Fruit fly (Drosophila melanogaster) whole organism, embryonic: ENCODE results near the gene Der-2.

Experiments
- Antp ChIP-seq: fragments of 200-800 bp; sonication (Bioruptor generic); optimal IDR thresholded peaks from 3 replicates; lab custom pipeline; 2016; ENCODE audit warnings: missing biosample characterization, missing genetic modification characterization
- Asciz ChIP-seq: fragments of 200-800 bp; sonication (Bioruptor generic); optimal IDR thresholded peaks from 2 replicates; lab custom pipeline; 2017; ENCODE audit warnings: missing biosample characterization, mild to moderate bottlenecking, missing genetic modification characterization, missing genetic modification reagents
- BEAF-32 ChIP-seq: fragments of 200-800 bp; sonication (Bioruptor generic); optimal IDR thresholded peaks from 3 replicates; lab custom pipeline; 2017; ENCODE audit warnings: missing biosample characterization, missing genetic modification characterization, mild to moderate bottlenecking, moderate library complexity, missing genetic modification reagents
- CG1024 ChIP-seq: fragments of 200-800 bp; sonication (Bioruptor generic); IDR thresholded peaks from 2 replicates; pipeline ENCODE4 v1.3.6; 2022; ENCODE audit warnings: missing biosample characterization, missing genetic modification characterization
- CG10565 ChIP-seq: fragments of 200-800 bp; sonication (Bioruptor generic); optimal IDR thresholded peaks from 3 replicates; lab custom pipeline; 2016; ENCODE audit warnings: missing biosample characterization, mild to moderate bottlenecking, missing genetic modification characterization
- CG10959 ChIP-seq: fragments of 200-800 bp; sonication (Bioruptor generic); IDR thresholded peaks from 2 replicates; pipeline ENCODE4 v1.3.6; 2022; ENCODE audit warnings: missing biosample characterization, missing genetic modification characterization
- CG11695 ChIP-seq: fragments of 200-800 bp; sonication (Bioruptor generic); IDR thresholded peaks from 3 replicates; pipeline ENCODE4 v1.3.6; 2022; ENCODE audit warnings: missing biosample characterization, missing genetic modification characterization
- CG12942 ChIP-seq: fragments of 200-800 bp; sonication (Bioruptor generic); optimal IDR thresholded peaks from 3 replicates; lab custom pipeline; 2016; ENCODE audit warnings: missing biosample characterization, missing genetic modification characterization
- CG13123 ChIP-seq: fragments of 200-800 bp; sonication (Bioruptor generic); optimal IDR thresholded peaks from 2 replicates; lab custom pipeline; 2016; ENCODE audit warnings: missing biosample characterization, missing genetic modification characterization
- CG14014 ChIP-seq: fragments of 200-800 bp; sonication (Bioruptor generic); IDR thresholded peaks from 2 replicates; pipeline ENCODE4 v1.3.6; 2022; ENCODE audit warnings: missing biosample characterization, missing genetic modification characterization
- CG14667 ChIP-seq: fragments of 200-800 bp; sonication (Bioruptor generic); IDR thresholded peaks from 2 replicates; pipeline ENCODE4 v1.3.6; 2022; ENCODE audit warnings: missing biosample characterization, missing genetic modification characterization
- CG16813 ChIP-seq: fragments of 200-800 bp; sonication (Bioruptor generic); IDR thresholded peaks from 3 replicates; pipeline ENCODE4 v1.3.6; 2022; ENCODE audit warnings: missing biosample characterization, missing genetic modification characterization; ENCODE audit not compliant: partially characterized antibody
- CG2889 ChIP-seq: fragments of 200-800 bp; sonication (Bioruptor generic); IDR thresholded peaks from 3 replicates; pipeline ENCODE4 v1.3.6; 2022; ENCODE audit warnings: missing biosample characterization, missing genetic modification characterization
- CG34422 ChIP-seq: fragments of 200-800 bp; sonication (Bioruptor generic); IDR thresholded peaks from 3 replicates; pipeline ENCODE4 v1.3.6; 2022; ENCODE audit warnings: missing biosample characterization, missing genetic modification characterization
- CG6813 ChIP-seq: fragments of 200-800 bp; sonication (Bioruptor generic); optimal IDR thresholded peaks from 2 replicates; lab custom pipeline; 2017; ENCODE audit warnings: missing biosample characterization, missing genetic modification characterization, mild to moderate bottlenecking, moderate library complexity, missing genetic modification reagents
- CG7928 ChIP-seq: fragments of 200-800 bp; sonication (Bioruptor generic); optimal IDR thresholded peaks from 2 replicates; lab custom pipeline; 2017; ENCODE audit warnings: missing biosample characterization, mild to moderate bottlenecking, missing genetic modification characterization
- CG8281 ChIP-seq: fragments of 200-800 bp; sonication (Bioruptor generic); optimal IDR thresholded peaks from 2 replicates; lab custom pipeline; 2018; ENCODE audit warnings: missing biosample characterization, mild to moderate bottlenecking, missing genetic modification characterization, moderate library complexity
- CG8388 ChIP-seq: fragments of 200-800 bp; sonication (Bioruptor generic); optimal IDR thresholded peaks from 2 replicates; lab custom pipeline; 2019; ENCODE audit warnings: missing biosample characterization, mild to moderate bottlenecking, missing genetic modification characterization, moderate library complexity
- CG8765 ChIP-seq: fragments of 200-800 bp; sonication (Bioruptor generic); IDR thresholded peaks from 2 replicates; pipeline ENCODE4 v1.3.6; 2022; ENCODE audit warnings: missing biosample characterization, missing genetic modification characterization
- Dbx ChIP-seq: fragments of 200-800 bp; sonication (Bioruptor generic); IDR thresholded peaks from 3 replicates; pipeline ENCODE4 v1.3.6; 2022; ENCODE audit warnings: missing biosample characterization, missing genetic modification characterization
- Dref ChIP-seq: fragments of 200-800 bp; sonication (Bioruptor generic); IDR thresholded peaks from 2 replicates; pipeline ENCODE4 v1.3.6; 2022; ENCODE audit warnings: missing biosample characterization, missing genetic modification characterization
- Eip74EF ChIP-seq, 2 experiments: fragments of 200-800 bp in 1 of 2; fragments of >200 bp in 1 of 2; sonication (Bioruptor generic) in 1 of 2; optimal IDR thresholded peaks; 2 replicates each; lab custom pipeline; 2017 to 2019; ENCODE audit warnings: missing biosample characterization in 2 of 2, missing genetic modification characterization in 2 of 2, mild to moderate bottlenecking in 1 of 2, moderate library complexity in 1 of 2
- HLH3B ChIP-seq: fragments of 200-800 bp; sonication (Bioruptor generic); IDR thresholded peaks from 2 replicates; pipeline ENCODE4 v1.3.6; 2022; ENCODE audit warnings: missing biosample characterization, missing genetic modification characterization
- Hr3 ChIP-seq: fragments of 200-800 bp; sonication (Bioruptor generic); optimal IDR thresholded peaks from 3 replicates; lab custom pipeline; 2016; ENCODE audit warnings: missing biosample characterization, missing genetic modification characterization
- Lhr ChIP-seq: fragments of 200-800 bp; sonication (Bioruptor generic); optimal IDR thresholded peaks from 3 replicates; lab custom pipeline; 2017; ENCODE audit warnings: mild to moderate bottlenecking, missing biosample characterization, missing genetic modification reagents, missing genetic modification characterization
- MTF-1 ChIP-seq: fragments of 200-800 bp; sonication (Bioruptor generic); optimal IDR thresholded peaks from 2 replicates; lab custom pipeline; 2018; ENCODE audit warnings: missing biosample characterization, mild to moderate bottlenecking, missing genetic modification characterization, borderline replicate concordance
- NFAT ChIP-seq: fragments of 200-800 bp; sonication (Bioruptor generic); IDR thresholded peaks from 2 replicates; pipeline ENCODE4 v1.3.6; 2022; ENCODE audit warnings: missing biosample characterization, missing genetic modification characterization
- Nf-YB ChIP-seq: fragments of 200-800 bp; sonication (Bioruptor generic); optimal IDR thresholded peaks from 3 replicates; lab custom pipeline; 2019; ENCODE audit warnings: missing biosample characterization, mild to moderate bottlenecking, missing genetic modification characterization, moderate library complexity
- Oaz ChIP-seq: fragments of 200-800 bp; sonication (Bioruptor generic); IDR thresholded peaks from 2 replicates; pipeline ENCODE4 v1.3.6; 2022; ENCODE audit warnings: missing biosample characterization, missing genetic modification characterization
- Rx ChIP-seq: fragments of 200-800 bp; sonication (Bioruptor generic); IDR thresholded peaks from 2 replicates; pipeline ENCODE4 v1.3.6; 2022; ENCODE audit warnings: missing biosample characterization, missing genetic modification characterization
- Side ChIP-seq: fragments of 200-800 bp; sonication (Bioruptor generic); optimal IDR thresholded peaks from 2 replicates; lab custom pipeline; 2016; ENCODE audit warnings: missing biosample characterization, missing genetic modification characterization
- Sry-δ ChIP-seq: fragments of 200-800 bp; sonication (Bioruptor generic); optimal IDR thresholded peaks from 2 replicates; lab custom pipeline; 2016; ENCODE audit warnings: missing biosample characterization, missing genetic modification characterization
- Xbp1 ChIP-seq: fragments of 200-800 bp; sonication (Bioruptor generic); optimal IDR thresholded peaks from 3 replicates; lab custom pipeline; 2016; ENCODE audit warnings: missing biosample characterization, mild to moderate bottlenecking, missing genetic modification characterization
- cad ChIP-seq: fragments of >200 bp; optimal IDR thresholded peaks from 2 replicates; lab custom pipeline; 2017; ENCODE audit warnings: missing biosample characterization, missing genetic modification characterization
- dpn ChIP-seq, 2 experiments: fragments of 200-800 bp; sonication (Bioruptor generic); optimal IDR thresholded peaks; 3 replicates each; lab custom pipeline; 2016; ENCODE audit warnings: missing biosample characterization in 2 of 2, missing genetic modification characterization in 2 of 2
- fd64A ChIP-seq: fragments of 200-800 bp; sonication (Bioruptor generic); optimal IDR thresholded peaks from 3 replicates; lab custom pipeline; 2018; ENCODE audit warnings: missing biosample characterization, mild to moderate bottlenecking, missing genetic modification characterization
- grn ChIP-seq: fragments of 200-800 bp; sonication (Bioruptor generic); optimal IDR thresholded peaks from 3 replicates; lab custom pipeline; 2017; ENCODE audit warnings: missing biosample characterization, missing genetic modification characterization
- gsb-n ChIP-seq: fragments of 200-800 bp; sonication (Bioruptor generic); optimal IDR thresholded peaks from 3 replicates; lab custom pipeline; 2018; ENCODE audit warnings: missing biosample characterization, mild to moderate bottlenecking, missing genetic modification characterization
- hb ChIP-seq: fragments of 200-800 bp; sonication (Bioruptor generic); IDR thresholded peaks from 3 replicates; pipeline ENCODE4 v1.3.6; 2022; ENCODE audit warnings: missing biosample characterization, missing genetic modification characterization; ENCODE audit not compliant: partially characterized antibody
- kay ChIP-seq: fragments of 200-800 bp; sonication (Bioruptor generic); optimal IDR thresholded peaks from 2 replicates; lab custom pipeline; 2016; ENCODE audit warnings: missing biosample characterization, missing genetic modification characterization
- klu ChIP-seq: fragments of 200-800 bp; sonication (Bioruptor generic); IDR thresholded peaks from 2 replicates; pipeline ENCODE4 v1.3.6; 2022; ENCODE audit warnings: missing biosample characterization, missing genetic modification characterization
- luna ChIP-seq: fragments of 200-800 bp; sonication (Bioruptor generic); optimal IDR thresholded peaks from 2 replicates; lab custom pipeline; 2016; ENCODE audit warnings: missing biosample characterization, missing genetic modification characterization
- maf-S ChIP-seq: fragments of 200-800 bp; sonication (Bioruptor generic); optimal IDR thresholded peaks from 2 replicates; lab custom pipeline; 2016; ENCODE audit warnings: missing biosample characterization, missing genetic modification characterization
- nerfin-2 ChIP-seq: fragments of 200-800 bp; sonication (Bioruptor generic); IDR thresholded peaks from 2 replicates; pipeline ENCODE4 v1.3.6; 2022; ENCODE audit warnings: missing biosample characterization, missing genetic modification characterization; ENCODE audit not compliant: partially characterized antibody
- pita ChIP-seq: fragments of 200-800 bp; sonication (Bioruptor generic); optimal IDR thresholded peaks from 2 replicates; lab custom pipeline; 2017; ENCODE audit warnings: missing biosample characterization, mild to moderate bottlenecking, missing genetic modification characterization
- shn ChIP-seq: fragments of 200-800 bp; sonication (Bioruptor generic); optimal IDR thresholded peaks from 3 replicates; lab custom pipeline; 2016; ENCODE audit warnings: missing biosample characterization, missing genetic modification characterization
- sob ChIP-seq: fragments of 200-800 bp; sonication (Bioruptor generic); IDR thresholded peaks from 2 replicates; pipeline ENCODE4 v1.3.6; 2022; ENCODE audit warnings: missing biosample characterization, missing genetic modification characterization
- tap ChIP-seq: fragments of 200-800 bp; optimal IDR thresholded peaks from 3 replicates; lab custom pipeline; 2019; ENCODE audit warnings: missing biosample characterization, mild to moderate bottlenecking, missing genetic modification characterization, moderate library complexity
- toy ChIP-seq: fragments of 200-800 bp; sonication (Bioruptor generic); IDR thresholded peaks from 2 replicates; pipeline ENCODE4 v1.3.6; 2022; ENCODE audit warnings: missing biosample characterization, missing genetic modification characterization
- usp ChIP-seq: fragments of >200 bp; optimal IDR thresholded peaks from 2 replicates; lab custom pipeline; 2017; ENCODE audit warnings: missing biosample characterization, missing genetic modification characterization
- zfh2 ChIP-seq: fragments of 200-800 bp; sonication (Bioruptor generic); optimal IDR thresholded peaks from 2 replicates; lab custom pipeline; 2016; ENCODE audit warnings: missing biosample characterization, missing genetic modification characterization

The Der-2 gene

dm6 chr3R:16524178-16524577 is 40.2 kb upstream of the Der-2 start (continued):
- TF ChIP-seq gsb-n: peak; percentile 93
- TF ChIP-seq fd64A (GFP tag; lab: Kevin White, UChicago): no peak
- TF ChIP-seq CG34422 (GFP tag; lab: Robert Waterston, UW): peak; percentile 66; the same call in 2 of the 3 replicates
- TF ChIP-seq Eip74EF (GFP tag; optimal IDR thresholded peaks at IDR 0.05; lab: Kevin White, UChicago): peak in 1 of 2 experiments; percentile 71
- no peak for TF ChIP-seq zfh2 (GFP tag; lab: Kevin White, UChicago)
- peak; percentile 76 for TF ChIP-seq CG11695 (GFP tag; lab: Robert Waterston, UW)
- no peak for TF ChIP-seq CG10565 (GFP tag; lab: Kevin White, UChicago)
- TF ChIP-seq hb (GFP tag; lab: Robert Waterston, UW): no peak
- peak; percentile 79 for TF ChIP-seq Asciz (GFP tag; lab: Kevin White, UChicago)
- TF ChIP-seq sob: peak; percentile 54; the same call in 1 of the 2 replicates
- no peak for TF ChIP-seq cad (GFP tag; lab: Kevin White, UChicago)
- TF ChIP-seq CG8388 (GFP tag; lab: Kevin White, UChicago): peak; percentile 83
- no peak for TF ChIP-seq luna (GFP tag; lab: Kevin White, UChicago)
- no peak for TF ChIP-seq grn (GFP tag; lab: Kevin White, UChicago)
- TF ChIP-seq shn: no peak
- TF ChIP-seq HLH3B (GFP tag; lab: Robert Waterston, UW): peak; percentile 93
- TF ChIP-seq Nf-YB: no peak
- peak; percentile 83 for TF ChIP-seq CG1024 (GFP tag; lab: Robert Waterston, UW)
- peak; percentile 49 for TF ChIP-seq CG8281
- TF ChIP-seq usp (GFP tag; lab: Kevin White, UChicago): no peak
- no peak for TF ChIP-seq maf-S
- no peak for TF ChIP-seq Dbx (GFP tag; lab: Robert Waterston, UW)
- no peak for TF ChIP-seq Lhr (GFP tag; lab: Kevin White, UChicago)
- peak; percentile 47 for TF ChIP-seq Xbp1 (GFP tag; lab: Kevin White, UChicago)
- peak; percentile 4 for TF ChIP-seq Sry-δ (GFP tag; lab: Kevin White, UChicago)
- TF ChIP-seq CG14667: peak; percentile 52; the same call in 1 of the 2 replicates
- no peak for TF ChIP-seq klu (GFP tag; lab: Robert Waterston, UW)
- no peak for TF ChIP-seq BEAF-32
- peak; percentile 35; the same call in 1 of the 2 replicates for TF ChIP-seq CG14014 (GFP tag; lab: Robert Waterston, UW)
- no peak for TF ChIP-seq CG16813
- TF ChIP-seq Oaz (GFP tag; lab: Robert Waterston, UW): 0 out of 2 replicates have a peak, but pooled peaks have one; percentile 21
- peak; percentile 14; the same call in 1 of the 2 replicates for TF ChIP-seq CG8765 (GFP tag; lab: Robert Waterston, UW)
- peak; percentile 59 for TF ChIP-seq CG10959 (GFP tag; lab: Robert Waterston, UW)
- TF ChIP-seq NFAT (GFP tag; lab: Robert Waterston, UW): no peak
- TF ChIP-seq tap (tag; lab: Kevin White, UChicago): peak; percentile 90
- peak; percentile 78 for TF ChIP-seq MTF-1 (GFP tag; lab: Kevin White, UChicago)
- TF ChIP-seq nerfin-2: no peak
- peak; percentile 58 for TF ChIP-seq Rx (GFP tag; lab: Robert Waterston, UW)
- no peak for TF ChIP-seq toy (GFP tag; lab: Robert Waterston, UW)
- TF ChIP-seq Antp (GFP tag; lab: Kevin White, UChicago): no peak
- 0 out of 3 replicates have a peak, but pooled peaks have one; percentile 15 for TF ChIP-seq CG2889
- peak; percentile 31 for TF ChIP-seq Hr3 (GFP tag; lab: Kevin White, UChicago)
- no peak for TF ChIP-seq CG13123 (GFP tag; lab: Kevin White, UChicago)
- no peak for TF ChIP-seq kay (GFP tag; lab: Kevin White, UChicago)
- no peak for TF ChIP-seq pita
- TF ChIP-seq Dref: no peak
- TF ChIP-seq Side (GFP tag; lab: Kevin White, UChicago): peak; percentile 56
- TF ChIP-seq CG7928 (GFP tag; lab: Kevin White, UChicago): no peak
- peak; percentile 13 to 53 for TF ChIP-seq dpn (GFP tag; optimal IDR thresholded peaks at IDR 0.05; lab: Kevin White, UChicago)
- TF ChIP-seq CG12942: no peak
- TF ChIP-seq CG6813 (GFP tag; lab: Kevin White, UChicago): no peak
